Worm (Caenorhabditis elegans) whole organism, L2 larva: ENCODE data around the gene inx-10.

ENCODE experiments used
- C34F6.9 ChIP-seq: fragments of 150-350 bp; optimal IDR thresholded peaks from 2 replicates; lab custom pipeline; 2014; ENCODE audit warnings: missing biosample characterization, missing genetic modification characterization
- F13H6.1 ChIP-seq: sonication (generic microtip); optimal IDR thresholded peaks from 2 replicates; lab custom pipeline; 2016; ENCODE audit warnings: missing genetic modification characterization, missing compliant biosample characterization
- R02D3.7 ChIP-seq: fragments of 150-350 bp; optimal IDR thresholded peaks from 2 replicates; lab custom pipeline; 2014; ENCODE audit warnings: missing biosample characterization, missing genetic modification characterization
- Y55F3AM.14 ChIP-seq: fragments of 200-800 bp; sonication (Bioruptor generic); optimal IDR thresholded peaks from 2 replicates; lab custom pipeline; 2018; ENCODE audit warnings: mild to moderate bottlenecking, missing genetic modification characterization, missing compliant biosample characterization
- ZK546.5 ChIP-seq: sonication (generic microtip); optimal IDR thresholded peaks from 2 replicates; lab custom pipeline; 2017; ENCODE audit warnings: missing biosample characterization, missing genetic modification characterization
- alr-1 ChIP-seq: fragments of 150-350 bp; optimal IDR thresholded peaks from 2 replicates; lab custom pipeline; 2014; ENCODE audit warnings: missing biosample characterization, missing genetic modification characterization
- aly-2 ChIP-seq: fragments of 150-350 bp; optimal IDR thresholded peaks from 2 replicates; lab custom pipeline; 2014; ENCODE audit warnings: missing biosample characterization, missing genetic modification characterization
- ama-1 ChIP-seq: fragments of 150-350 bp; optimal IDR thresholded peaks from 2 replicates; lab custom pipeline; 2018; ENCODE audit warnings: inconsistent platforms
- blmp-1 ChIP-seq: sonication (generic microtip); optimal IDR thresholded peaks from 2 replicates; lab custom pipeline; 2017; ENCODE audit warnings: missing genetic modification characterization, mild to moderate bottlenecking, missing compliant biosample characterization, antibody characterized with exemption, moderate library complexity; ENCODE audit not compliant: insufficient read depth
- ceh-16 ChIP-seq: fragments of 150-350 bp; optimal IDR thresholded peaks from 2 replicates; lab custom pipeline; 2014; ENCODE audit warnings: missing biosample characterization, missing genetic modification characterization
- ceh-82 ChIP-seq: fragments of 150-350 bp; optimal IDR thresholded peaks from 2 replicates; lab custom pipeline; 2014; ENCODE audit warnings: missing biosample characterization, missing genetic modification characterization
- crh-2 ChIP-seq: sonication (generic microtip); optimal IDR thresholded peaks from 2 replicates; lab custom pipeline; 2017; ENCODE audit warnings: missing biosample characterization, missing genetic modification characterization
- dmd-4 ChIP-seq: sonication (generic microtip); optimal IDR thresholded peaks from 2 replicates; lab custom pipeline; 2017; ENCODE audit warnings: missing biosample characterization, missing genetic modification characterization
- egl-27 ChIP-seq: sonication (generic microtip); optimal IDR thresholded peaks from 3 replicates; lab custom pipeline; 2017; ENCODE audit warnings: missing biosample characterization, missing genetic modification reagents, missing genetic modification characterization
- elt-1 ChIP-seq: fragments of 150-350 bp; optimal IDR thresholded peaks from 2 replicates; lab custom pipeline; 2014; ENCODE audit warnings: missing biosample characterization, missing genetic modification characterization
- elt-3 ChIP-seq: sonication (generic microtip); optimal IDR thresholded peaks from 2 replicates; lab custom pipeline; 2017; ENCODE audit warnings: missing biosample characterization, missing genetic modification characterization
- fos-1 ChIP-seq: fragments of 150-350 bp; optimal IDR thresholded peaks from 2 replicates; lab custom pipeline; 2014; ENCODE audit warnings: missing biosample characterization, missing genetic modification characterization
- gmeb-1 ChIP-seq: fragments of 150-350 bp; optimal IDR thresholded peaks from 2 replicates; lab custom pipeline; 2014; ENCODE audit warnings: missing biosample characterization, missing genetic modification characterization
- lin-11 ChIP-seq: fragments of 150-350 bp; sonication (generic microtip); optimal IDR thresholded peaks from 2 replicates; lab custom pipeline; 2014; ENCODE audit warnings: missing biosample characterization, missing genetic modification characterization, inconsistent platforms, mixed read lengths
- lin-13 ChIP-seq: fragments of 150-350 bp; optimal IDR thresholded peaks from 2 replicates; lab custom pipeline; 2014; ENCODE audit warnings: missing biosample characterization, missing genetic modification reagents, missing genetic modification characterization
- lin-39 ChIP-seq: fragments of 150-350 bp; optimal IDR thresholded peaks from 2 replicates; lab custom pipeline; 2014; ENCODE audit warnings: missing biosample characterization, missing genetic modification reagents, missing genetic modification characterization
- lsy-2 ChIP-seq, 2 experiments: fragments of 150-350 bp in 1 of 2; sonication (generic microtip) in 1 of 2; optimal IDR thresholded peaks; 2 replicates each; lab custom pipeline; 2014 to 2017; ENCODE audit warnings: missing biosample characterization in 2 of 2, missing genetic modification characterization in 2 of 2
- mab-5 ChIP-seq: fragments of 150-350 bp; optimal IDR thresholded peaks from 2 replicates; lab custom pipeline; 2014; ENCODE audit warnings: missing biosample characterization, missing genetic modification characterization
- mbf-1 ChIP-seq: sonication (generic microtip); optimal IDR thresholded peaks from 2 replicates; lab custom pipeline; 2017; ENCODE audit warnings: missing biosample characterization, missing genetic modification characterization
- mdl-1 ChIP-seq, 2 experiments: fragments of 150-350 bp in 1 of 2; sonication (generic microtip) in 1 of 2; optimal IDR thresholded peaks; 2 replicates each; lab custom pipeline; 2017; ENCODE audit warnings: missing biosample characterization in 2 of 2, missing genetic modification characterization in 2 of 2
- nhr-10 ChIP-seq: sonication (generic microtip); optimal IDR thresholded peaks from 2 replicates; lab custom pipeline; 2017; ENCODE audit warnings: missing biosample characterization, missing genetic modification characterization
- nhr-11 ChIP-seq: fragments of 150-350 bp; optimal IDR thresholded peaks from 2 replicates; lab custom pipeline; 2014; ENCODE audit warnings: missing biosample characterization, missing genetic modification characterization
- nhr-12 ChIP-seq: fragments of 150-350 bp; optimal IDR thresholded peaks from 2 replicates; lab custom pipeline; 2014; ENCODE audit warnings: missing biosample characterization, missing genetic modification characterization
- nhr-129 ChIP-seq: fragments of 150-350 bp; optimal IDR thresholded peaks from 2 replicates; lab custom pipeline; 2014; ENCODE audit warnings: missing biosample characterization, missing genetic modification characterization
- nhr-21 ChIP-seq: fragments of 150-350 bp; optimal IDR thresholded peaks from 2 replicates; lab custom pipeline; 2014; ENCODE audit warnings: missing biosample characterization, missing genetic modification characterization
- nhr-23 ChIP-seq: fragments of 150-350 bp; optimal IDR thresholded peaks from 2 replicates; lab custom pipeline; 2014; ENCODE audit warnings: missing biosample characterization, missing genetic modification reagents, missing genetic modification characterization
- nhr-237 ChIP-seq: fragments of 150-350 bp; optimal IDR thresholded peaks from 2 replicates; lab custom pipeline; 2014; ENCODE audit warnings: missing biosample characterization, missing genetic modification characterization
- nhr-25 ChIP-seq: fragments of 150-350 bp; sonication (generic microtip); optimal IDR thresholded peaks from 3 replicates; lab custom pipeline; 2014; ENCODE audit warnings: missing biosample characterization, missing genetic modification characterization
- nhr-6 ChIP-seq: fragments of 150-350 bp; optimal IDR thresholded peaks from 2 replicates; lab custom pipeline; 2014; ENCODE audit warnings: missing biosample characterization, missing genetic modification characterization
- nhr-77 ChIP-seq: fragments of 150-350 bp; optimal IDR thresholded peaks from 2 replicates; lab custom pipeline; 2014; ENCODE audit warnings: missing biosample characterization, missing genetic modification characterization
- peb-1 ChIP-seq: fragments of 150-350 bp; optimal IDR thresholded peaks from 2 replicates; lab custom pipeline; 2014; ENCODE audit warnings: missing biosample characterization, missing genetic modification characterization
- sem-4 ChIP-seq: fragments of 150-350 bp; optimal IDR thresholded peaks from 2 replicates; lab custom pipeline; 2014; ENCODE audit warnings: missing biosample characterization, missing genetic modification reagents, missing genetic modification characterization
- skn-1 ChIP-seq: sonication (generic microtip); optimal IDR thresholded peaks from 2 replicates; lab custom pipeline; 2017; ENCODE audit warnings: missing biosample characterization, missing genetic modification characterization
- sma-3 ChIP-seq: sonication (generic microtip); optimal IDR thresholded peaks from 2 replicates; lab custom pipeline; 2016; ENCODE audit warnings: missing genetic modification reagents, missing genetic modification characterization, missing compliant biosample characterization
- sma-9 ChIP-seq, 2 experiments: fragments of 150-350 bp in 1 of 2; sonication (generic microtip) in 1 of 2; optimal IDR thresholded peaks; 2 replicates each; lab custom pipeline; 2014 to 2016; ENCODE audit warnings: missing genetic modification characterization in 2 of 2, mild to moderate bottlenecking in 1 of 2, missing biosample characterization in 1 of 2, missing compliant biosample characterization in 1 of 2, missing genetic modification reagents in 1 of 2, moderate library complexity in 1 of 2
- snpc-4 ChIP-seq: fragments of 150-350 bp; optimal IDR thresholded peaks from 2 replicates; lab custom pipeline; 2014; ENCODE audit warnings: missing biosample characterization, missing genetic modification characterization
- unc-39 ChIP-seq: fragments of 150-350 bp; optimal IDR thresholded peaks from 2 replicates; lab custom pipeline; 2014; ENCODE audit warnings: missing biosample characterization, missing genetic modification characterization
- unc-55 ChIP-seq: fragments of 150-350 bp; sonication (generic microtip); optimal IDR thresholded peaks from 3 replicates; lab custom pipeline; 2014; ENCODE audit warnings: missing biosample characterization, missing genetic modification reagents, missing genetic modification characterization
- unc-62 ChIP-seq: fragments of 150-350 bp; optimal IDR thresholded peaks from 2 replicates; lab custom pipeline; 2014; ENCODE audit warnings: missing biosample characterization, missing genetic modification reagents, missing genetic modification characterization
- zag-1 ChIP-seq: fragments of 150-350 bp; optimal IDR thresholded peaks from 2 replicates; lab custom pipeline; 2014; ENCODE audit warnings: missing biosample characterization, missing genetic modification characterization
- ztf-1 ChIP-seq: fragments of 200-800 bp; sonication (Bioruptor generic); conservative IDR thresholded peaks from 2 replicates; pipeline ENCODE4 v1.3.6; 2022; ENCODE audit warnings: missing genetic modification characterization, missing compliant biosample characterization
- ztf-11 ChIP-seq: sonication (generic microtip); optimal IDR thresholded peaks from 2 replicates; lab custom pipeline; 2017; ENCODE audit warnings: missing biosample characterization, missing genetic modification characterization
- ztf-4 ChIP-seq: fragments of 150-350 bp; optimal IDR thresholded peaks from 2 replicates; lab custom pipeline; 2014; ENCODE audit warnings: missing biosample characterization, missing genetic modification characterization

Gene inx-10

DNA sequence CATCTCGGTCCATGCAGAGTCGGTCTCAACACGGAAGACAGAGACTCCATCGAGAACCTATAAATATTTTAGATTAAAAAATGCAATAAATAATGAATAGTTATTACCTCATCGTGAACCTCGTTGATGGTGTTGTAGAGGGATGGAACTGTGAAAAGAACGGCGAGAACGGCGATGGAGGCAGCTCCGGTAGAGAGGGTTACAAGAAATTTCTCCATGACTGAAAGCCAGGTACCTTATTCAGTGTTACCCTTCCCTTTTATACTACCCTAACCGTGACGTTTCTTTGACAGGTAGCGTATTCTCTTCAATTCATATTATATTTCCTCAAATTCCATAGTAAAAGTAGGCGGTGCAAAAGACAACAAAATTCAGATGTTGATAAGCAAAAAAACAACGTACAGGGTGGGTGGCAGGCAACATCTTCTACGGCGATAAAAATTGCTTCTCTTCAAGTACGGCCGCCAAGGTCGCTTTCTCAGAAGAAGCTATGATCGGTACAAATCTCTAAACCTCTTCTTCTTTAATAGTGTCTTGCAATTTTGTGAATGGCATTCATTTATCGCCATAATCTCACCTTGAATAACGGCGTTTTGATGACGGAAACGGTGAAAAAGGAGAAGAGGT is 42.1 kb downstream of the inx-10 start, which contains the start of gene col-10:
Gene col-10, minus strand, starts transcription at position 235 of the 627 bp plus-strand sequence.
- peak; percentile 47 for TF ChIP-seq crh-2 (tag; lab: Kevin White, UChicago)
- TF ChIP-seq nhr-25 (tag; lab: Kevin White, UChicago), result peak; percentile 44
- no peak for TF ChIP-seq nhr-77 (tag; lab: Kevin White, UChicago)
- TF ChIP-seq ama-1, result peak; percentile 91
- peak; percentile 3 for TF ChIP-seq fos-1
- peak; percentile 31 for TF ChIP-seq ceh-16 (tag; lab: Kevin White, UChicago)
- TF ChIP-seq sma-9 (GFP tag; optimal IDR thresholded peaks at IDR 0.05; lab: Kevin White, UChicago), result peak; percentile 39
- no peak for TF ChIP-seq sma-9 (tag; optimal IDR thresholded peaks at IDR 0.05; lab: Kevin White, UChicago)
- no peak for TF ChIP-seq mbf-1 (tag; lab: Kevin White, UChicago)
- TF ChIP-seq nhr-11 (tag; lab: Kevin White, UChicago), result no peak
- TF ChIP-seq blmp-1, result peak; percentile 5
- TF ChIP-seq egl-27, result peak; percentile 19
- peak; percentile 32 for TF ChIP-seq sma-3 (GFP tag; lab: Kevin White, UChicago)

DNA sequence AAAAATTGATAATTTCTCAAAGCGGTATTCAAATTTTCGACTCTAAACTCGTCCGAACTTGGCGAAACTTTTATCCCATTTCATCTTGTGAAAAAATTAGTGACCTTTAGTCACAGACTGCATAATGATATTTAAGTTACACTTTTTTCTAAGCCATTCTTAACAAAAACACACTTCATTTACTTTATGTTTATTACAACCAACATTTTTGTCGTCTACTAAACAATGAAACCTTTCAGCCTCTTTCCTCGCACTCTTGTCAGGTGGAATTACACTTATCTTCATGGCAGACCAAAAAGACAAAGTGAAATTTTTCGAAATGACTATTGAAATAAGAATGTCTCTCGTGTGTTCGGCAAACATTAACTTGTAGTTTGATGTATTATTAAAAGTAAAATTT is 43.4 kb downstream of the inx-10 start:
- no peak for TF ChIP-seq skn-1
- peak; percentile 23 for TF ChIP-seq crh-2 (tag; lab: Kevin White, UChicago)
- TF ChIP-seq blmp-1, result peak; percentile 0
- no peak for TF ChIP-seq elt-3 (tag; lab: Kevin White, UChicago)
- no peak for TF ChIP-seq mbf-1 (tag; lab: Kevin White, UChicago)
- TF ChIP-seq nhr-129 (tag; lab: Kevin White, UChicago), result no peak
- peak; percentile 93 for TF ChIP-seq ama-1
- no peak for TF ChIP-seq lsy-2 (tag; optimal IDR thresholded peaks at IDR 0.05; lab: Kevin White, UChicago)
- no peak for TF ChIP-seq mab-5 (tag; lab: Kevin White, UChicago)
- TF ChIP-seq dmd-4, result no peak
- TF ChIP-seq sma-9 (GFP tag; optimal IDR thresholded peaks at IDR 0.05; lab: Kevin White, UChicago), result no peak
- TF ChIP-seq sma-9 (tag; optimal IDR thresholded peaks at IDR 0.05; lab: Kevin White, UChicago), result no peak
- no peak for TF ChIP-seq sem-4
- TF ChIP-seq fos-1, result no peak
- no peak for TF ChIP-seq nhr-77 (tag; lab: Kevin White, UChicago)
- no peak for TF ChIP-seq nhr-237 (tag; lab: Kevin White, UChicago)
- TF ChIP-seq nhr-6, result no peak
- peak; percentile 14 for TF ChIP-seq sma-3 (GFP tag; lab: Kevin White, UChicago)
- TF ChIP-seq ceh-82 (tag; lab: Kevin White, UChicago), result no peak
- TF ChIP-seq mdl-1 (tag; optimal IDR thresholded peaks at IDR 0.05; lab: Kevin White, UChicago), result no peak
- no peak for TF ChIP-seq zag-1 (tag; lab: Kevin White, UChicago)
- TF ChIP-seq ZK546.5 (tag; lab: Kevin White, UChicago), result no peak
- TF ChIP-seq lin-13 (GFP tag; lab: Kevin White, UChicago), result peak; percentile 17
- TF ChIP-seq lin-39 (tag; lab: Kevin White, UChicago), result no peak
- no peak for TF ChIP-seq R02D3.7 (tag; lab: Kevin White, UChicago)
- TF ChIP-seq ceh-16 (tag; lab: Kevin White, UChicago), result no peak
- TF ChIP-seq nhr-23, result no peak
- TF ChIP-seq unc-39 (tag; lab: Kevin White, UChicago), result no peak
- TF ChIP-seq ztf-4 (tag; lab: Kevin White, UChicago), result peak; percentile 6
- TF ChIP-seq nhr-12, result no peak
- no peak for TF ChIP-seq unc-62 (GFP tag; lab: Kevin White, UChicago)
- TF ChIP-seq Y55F3AM.14 (GFP tag; lab: Kevin White, UChicago), result no peak
- TF ChIP-seq egl-27, result no peak
- TF ChIP-seq unc-55 (GFP tag; lab: Kevin White, UChicago), result no peak
- no peak for TF ChIP-seq alr-1 (tag; lab: Kevin White, UChicago)
- no peak for TF ChIP-seq peb-1 (tag; lab: Kevin White, UChicago)
- no peak for TF ChIP-seq nhr-10
- TF ChIP-seq lin-11 (tag; lab: Kevin White, UChicago), result no peak
- TF ChIP-seq ztf-1 (GFP tag; lab: Robert Waterston, UW), result no peak
- TF ChIP-seq nhr-11 (tag; lab: Kevin White, UChicago), result no peak
- TF ChIP-seq C34F6.9 (tag; lab: Kevin White, UChicago), result no peak
- peak; percentile 91 for TF ChIP-seq nhr-25 (tag; lab: Kevin White, UChicago)
- no peak for TF ChIP-seq ztf-11 (tag; lab: Kevin White, UChicago)
- peak; percentile 28 for TF ChIP-seq nhr-21
- no peak for TF ChIP-seq snpc-4 (tag; lab: Kevin White, UChicago)
- TF ChIP-seq F13H6.1 (tag; lab: Kevin White, UChicago), result no peak
- no peak for TF ChIP-seq gmeb-1
- TF ChIP-seq aly-2 (tag; lab: Kevin White, UChicago), result no peak
- TF ChIP-seq elt-1 (tag; lab: Kevin White, UChicago), result no peak
